Fruit fly (Drosophila melanogaster): ENCODE data around the gene CG15695.

CG15695 gene

DNA sequence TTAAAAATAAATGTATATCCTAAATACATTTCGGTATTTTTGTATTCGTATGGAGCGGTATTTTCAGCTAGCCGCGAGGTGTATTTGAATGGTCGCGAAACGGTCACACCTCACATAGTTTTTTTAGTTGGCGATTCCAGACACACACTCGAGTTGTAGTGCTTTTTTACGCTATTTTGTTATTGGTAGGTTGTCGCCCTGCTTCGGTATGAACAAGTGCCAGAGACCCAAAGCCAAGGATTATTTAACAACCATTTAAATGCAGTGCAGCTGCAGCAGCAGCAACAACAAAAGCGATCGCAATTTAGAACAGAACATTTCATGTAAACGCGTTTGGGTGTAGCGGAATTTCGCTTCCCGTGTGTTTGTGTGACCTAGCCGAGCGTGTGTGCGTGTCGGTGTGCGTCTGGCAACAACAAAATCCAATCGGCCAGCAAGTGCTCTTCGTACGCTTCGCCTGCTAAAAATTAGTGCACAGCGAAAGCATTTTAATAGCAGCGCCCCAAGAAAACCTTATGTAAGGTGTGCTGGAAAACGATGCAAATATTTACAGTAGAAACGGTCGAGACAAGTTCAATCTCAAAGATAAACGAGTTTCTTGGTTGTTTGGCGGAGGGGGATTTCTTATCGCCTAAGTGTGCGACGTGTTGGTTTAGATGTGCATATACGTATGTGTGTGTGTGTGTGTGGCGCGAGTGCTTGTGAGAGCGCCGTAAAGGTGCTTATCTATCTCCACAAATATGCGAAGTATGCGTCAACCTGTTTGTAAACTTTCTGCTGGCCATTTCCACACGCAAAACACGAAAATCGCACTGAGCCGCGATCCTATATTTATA is 9.0 kb upstream of the CG15695 start, which contains the start of gene Synd (continued):
- TF ChIP-seq pho (GFP tag; optimal IDR thresholded peaks at IDR 0.05): no peak
- TF ChIP-seq lola (GFP tag; optimal IDR thresholded peaks at IDR 0.05): peak in 1 of 3 experiments; percentile 81
- TF ChIP-seq ATbp (GFP tag; optimal IDR thresholded peaks at IDR 0.05): no peak
- no peak for TF ChIP-seq dmrt99B (tag; optimal IDR thresholded peaks at IDR 0.05)
- peak; percentile 71 for TF ChIP-seq kni (GFP tag; optimal IDR thresholded peaks at IDR 0.05)
- TF ChIP-seq CG6683 (GFP tag; optimal IDR thresholded peaks at IDR 0.05): peak; percentile 5
- no peak; the same call in 1 of the 2 replicates for TF ChIP-seq CG14014 (GFP tag; IDR thresholded peaks at IDR 0.05)
- no peak for TF ChIP-seq prd (optimal IDR thresholded peaks at IDR 0.05)
- no peak for TF ChIP-seq prd (GFP tag; IDR thresholded peaks at IDR 0.05)
- TF ChIP-seq CG2889 (GFP tag; IDR thresholded peaks at IDR 0.05): no peak
- TF ChIP-seq gem (tag; optimal IDR thresholded peaks at IDR 0.05): peak; percentile 5
- peak; percentile 58 for TF ChIP-seq Fer1 (GFP tag; optimal IDR thresholded peaks at IDR 0.05)
- peak; percentile 11 for TF ChIP-seq CG2712 (tag; optimal IDR thresholded peaks at IDR 0.05)
- TF ChIP-seq Taf1 (GFP tag; IDR thresholded peaks at IDR 0.05): no peak
- no peak for TF ChIP-seq CoRest (tag; optimal IDR thresholded peaks at IDR 0.05)
- TF ChIP-seq CG4617 (GFP tag; optimal IDR thresholded peaks at IDR 0.05; ENCODE audit: borderline replicate concordance): peak; percentile 35
- TF ChIP-seq tio (GFP tag; optimal IDR thresholded peaks at IDR 0.05): no peak
- peak in 1 of 2 experiments; percentile 6 for TF ChIP-seq Trl (optimal IDR thresholded peaks at IDR 0.05)
- TF ChIP-seq Trl (GFP tag; optimal IDR thresholded peaks at IDR 0.05): no peak
- TF ChIP-seq lbe (GFP tag; optimal IDR thresholded peaks at IDR 0.05): no peak
- no peak for TF ChIP-seq klu (GFP tag; IDR thresholded peaks at IDR 0.05)
- no peak for TF ChIP-seq MTF-1 (GFP tag; optimal IDR thresholded peaks at IDR 0.05; ENCODE audit: borderline replicate concordance)
- TF ChIP-seq CG2678 (tag; optimal IDR thresholded peaks at IDR 0.05): peak; percentile 52
- TF ChIP-seq D19A (tag; optimal IDR thresholded peaks at IDR 0.05): peak; percentile 22
- no peak for TF ChIP-seq CG2129 (GFP tag; IDR thresholded peaks at IDR 0.05; ENCODE audit: partially characterized antibody)
- TF ChIP-seq CG2120 (GFP tag; optimal IDR thresholded peaks at IDR 0.05): peak; percentile 53
- no peak for TF ChIP-seq kah (GFP tag; optimal IDR thresholded peaks at IDR 0.05)
- TF ChIP-seq fd102C (GFP tag; optimal IDR thresholded peaks at IDR 0.05): no peak
- TF ChIP-seq Doc3 (GFP tag; IDR thresholded peaks at IDR 0.05; ENCODE audit: partially characterized antibody): no peak
- peak; percentile 58; the same call in 1 of the 3 replicates for TF ChIP-seq CG34422 (GFP tag; IDR thresholded peaks at IDR 0.05)
- TF ChIP-seq Sry-β (GFP tag; optimal IDR thresholded peaks at IDR 0.05): no peak
- no peak for TF ChIP-seq Dref (GFP tag; IDR thresholded peaks at IDR 0.05)
- no peak for TF ChIP-seq NfI (GFP tag; optimal IDR thresholded peaks at IDR 0.05)
- TF ChIP-seq cg (GFP tag; optimal IDR thresholded peaks at IDR 0.05): peak; percentile 96
- TF ChIP-seq Vsx1 (GFP tag; optimal IDR thresholded peaks at IDR 0.05): no peak
- peak; percentile 15 for TF ChIP-seq Nf-YB (GFP tag; optimal IDR thresholded peaks at IDR 0.05)
- TF ChIP-seq Chrac-16 (GFP tag; optimal IDR thresholded peaks at IDR 0.05): no peak
- no peak for TF ChIP-seq Bdp1 (GFP tag; optimal IDR thresholded peaks at IDR 0.05)
- TF ChIP-seq CG12942 (GFP tag; optimal IDR thresholded peaks at IDR 0.05): no peak
- peak; percentile 97 for TF ChIP-seq CG10274 (GFP tag; optimal IDR thresholded peaks at IDR 0.05)
- TF ChIP-seq gsb-n (tag; optimal IDR thresholded peaks at IDR 0.05): no peak
- TF ChIP-seq CG7745 (tag; optimal IDR thresholded peaks at IDR 0.05): no peak
- no peak for TF ChIP-seq sc (optimal IDR thresholded peaks at IDR 0.05)
- no peak for TF ChIP-seq sc (GFP tag; optimal IDR thresholded peaks at IDR 0.05)
- TF ChIP-seq CG8290 (GFP tag; optimal IDR thresholded peaks at IDR 0.05): no peak
- peak in 1 of 2 experiments; percentile 32 for TF ChIP-seq CG8290 (tag; optimal IDR thresholded peaks at IDR 0.05)
- no peak for TF ChIP-seq salm (tag; optimal IDR thresholded peaks at IDR 0.05)
- no peak for TF ChIP-seq CG10462 (GFP tag; optimal IDR thresholded peaks at IDR 0.05)
- no peak for TF ChIP-seq twi (tag; optimal IDR thresholded peaks at IDR 0.05)
